Fruit fly (Drosophila melanogaster) whole organism, wandering third instar larva: Measurements from ENCODE around the gene CG8236.

Experiments used
- Hr83 ChIP-seq: fragments of 200-300 bp; sonication (Bioruptor generic); optimal IDR thresholded peaks from 2 replicates; lab custom pipeline; 2016; ENCODE audit warnings: missing biosample characterization, mild to moderate bottlenecking, missing genetic modification characterization, moderate library complexity; ENCODE audit not compliant: poor library complexity, severe bottlenecking
- br ChIP-seq: fragments of 200-800 bp; sonication (Bioruptor generic); optimal IDR thresholded peaks from 2 replicates; lab custom pipeline; 2016; ENCODE audit warnings: missing biosample characterization, missing genetic modification characterization
- dmrt93B ChIP-seq: fragments of 200-800 bp; sonication (Bioruptor generic); optimal IDR thresholded peaks from 2 replicates; lab custom pipeline; 2018; ENCODE audit warnings: missing biosample characterization, mild to moderate bottlenecking, missing genetic modification characterization
- h ChIP-seq: fragments of 200-800 bp; sonication (Bioruptor generic); optimal IDR thresholded peaks from 3 replicates; lab custom pipeline; 2016; ENCODE audit warnings: missing biosample characterization, mild to moderate bottlenecking, missing genetic modification characterization

- TF ChIP-seq h (no peak), Hr83 (GFP tag; lab: Kevin White, UChicago) (no peak), dmrt93B (GFP tag; lab: Kevin White, UChicago) (no peak), br (GFP tag; lab: Kevin White, UChicago) (no peak)
These were observed 48.1 kb upstream of the CG8236 start, which contains the start of gene CG8136 for dm6 chr3R:8721071-8721470.
